Fruit fly (Drosophila melanogaster) whole organism, embryonic: Measurements from ENCODE around the gene ph-p.

Experiments
- ATbp ChIP-seq: fragments of 200-800 bp; sonication (Bioruptor generic); optimal IDR thresholded peaks from 2 replicates; lab custom pipeline; 2017; ENCODE audit warnings: missing biosample characterization, mild to moderate bottlenecking, missing genetic modification characterization, missing genetic modification reagents
- Aef1 ChIP-seq: fragments of 200-800 bp; sonication (Bioruptor generic); IDR thresholded peaks from 3 replicates; pipeline ENCODE4 v1.3.6; 2022; ENCODE audit warnings: missing biosample characterization, missing genetic modification characterization
- Atf3 ChIP-seq: fragments of 200-800 bp; sonication (Bioruptor generic); optimal IDR thresholded peaks from 3 replicates; lab custom pipeline; 2016; ENCODE audit warnings: missing biosample characterization, missing genetic modification characterization
- Atf6 ChIP-seq: fragments of 200-800 bp; sonication (Bioruptor generic); IDR thresholded peaks from 2 replicates; pipeline ENCODE4 v1.3.6; 2022; ENCODE audit warnings: missing biosample characterization, missing genetic modification characterization
- Awh ChIP-seq: fragments of 200-800 bp; sonication (Bioruptor generic); IDR thresholded peaks from 2 replicates; pipeline ENCODE4, ENCODE4 v1.3.6; 2022; ENCODE audit warnings: missing biosample characterization, missing genetic modification characterization
- B-H2 ChIP-seq: fragments of 200-800 bp; sonication (Bioruptor generic); optimal IDR thresholded peaks from 2 replicates; lab custom pipeline; 2018; ENCODE audit warnings: missing biosample characterization, mild to moderate bottlenecking, missing genetic modification characterization
- Bteb2 ChIP-seq: fragments of 200-800 bp; sonication (Bioruptor generic); optimal IDR thresholded peaks from 2 replicates; lab custom pipeline; 2016; ENCODE audit warnings: missing biosample characterization, missing genetic modification characterization
- CG10209 ChIP-seq: fragments of 200-800 bp; sonication (Bioruptor generic); optimal IDR thresholded peaks from 3 replicates; lab custom pipeline; 2017; ENCODE audit warnings: missing biosample characterization, mild to moderate bottlenecking, missing genetic modification characterization, missing genetic modification reagents
- CG10274 ChIP-seq: fragments of 200-800 bp; sonication (Bioruptor generic); optimal IDR thresholded peaks from 3 replicates; lab custom pipeline; 2017; ENCODE audit warnings: missing biosample characterization, mild to moderate bottlenecking, missing genetic modification characterization
- CG10565 ChIP-seq: fragments of 200-800 bp; sonication (Bioruptor generic); optimal IDR thresholded peaks from 3 replicates; lab custom pipeline; 2016; ENCODE audit warnings: missing biosample characterization, mild to moderate bottlenecking, missing genetic modification characterization
- CG11398 ChIP-seq: fragments of 200-800 bp; sonication (Bioruptor generic); optimal IDR thresholded peaks from 2 replicates; lab custom pipeline; 2016; ENCODE audit warnings: missing biosample characterization, missing genetic modification characterization
- CG11504 ChIP-seq: fragments of 200-800 bp; sonication (Bioruptor generic); optimal IDR thresholded peaks from 3 replicates; lab custom pipeline; 2019; ENCODE audit warnings: missing biosample characterization, mild to moderate bottlenecking, missing genetic modification characterization, moderate library complexity
- CG11695 ChIP-seq: fragments of 200-800 bp; sonication (Bioruptor generic); IDR thresholded peaks from 3 replicates; pipeline ENCODE4 v1.3.6; 2022; ENCODE audit warnings: missing biosample characterization, missing genetic modification characterization
- CG13894 ChIP-seq: fragments of 200-800 bp; sonication (Bioruptor generic); optimal IDR thresholded peaks from 3 replicates; lab custom pipeline; 2018; ENCODE audit warnings: missing biosample characterization, mild to moderate bottlenecking, missing genetic modification characterization, moderate library complexity
- CG14860 ChIP-seq: fragments of 200-800 bp; sonication (Bioruptor generic); IDR thresholded peaks from 3 replicates; pipeline ENCODE4 v1.3.6; 2022; ENCODE audit warnings: missing biosample characterization, missing genetic modification characterization; ENCODE audit not compliant: partially characterized antibody
- CG1647 ChIP-seq: fragments of 200-800 bp; sonication (Bioruptor generic); optimal IDR thresholded peaks from 3 replicates; lab custom pipeline; 2016; ENCODE audit warnings: missing biosample characterization, missing genetic modification characterization
- CG16863 ChIP-seq: fragments of 200-800 bp; sonication (Bioruptor generic); optimal IDR thresholded peaks from 3 replicates; lab custom pipeline; 2016; ENCODE audit warnings: missing biosample characterization, missing genetic modification characterization
- CG17829 ChIP-seq: fragments of 200-800 bp; optimal IDR thresholded peaks from 2 replicates; lab custom pipeline; 2019; ENCODE audit warnings: missing biosample characterization, mild to moderate bottlenecking, missing genetic modification characterization, moderate library complexity
- CG2116 ChIP-seq: fragments of 200-800 bp; sonication (Bioruptor generic); optimal IDR thresholded peaks from 3 replicates; lab custom pipeline; 2018; ENCODE audit warnings: missing biosample characterization, mild to moderate bottlenecking, missing genetic modification characterization
- CG2120 ChIP-seq: fragments of 200-800 bp; sonication (Bioruptor generic); optimal IDR thresholded peaks from 3 replicates; lab custom pipeline; 2016; ENCODE audit warnings: missing biosample characterization, missing genetic modification characterization
- CG32772 ChIP-seq: fragments of 200-800 bp; sonication (Bioruptor generic); IDR thresholded peaks from 2 replicates; pipeline ENCODE4 v1.3.6; 2022; ENCODE audit warnings: missing biosample characterization, missing genetic modification characterization
- CG3995 ChIP-seq: fragments of 200-800 bp; sonication (Bioruptor generic); optimal IDR thresholded peaks from 3 replicates; lab custom pipeline; 2016; ENCODE audit warnings: missing biosample characterization, missing genetic modification characterization
- CG4404 ChIP-seq: fragments of 200-800 bp; sonication (Bioruptor generic); IDR thresholded peaks from 2 replicates; pipeline ENCODE4 v1.3.6; 2022; ENCODE audit warnings: missing biosample characterization, missing genetic modification characterization
- CG6654 ChIP-seq: fragments of 200-800 bp; sonication (Bioruptor generic); optimal IDR thresholded peaks from 2 replicates; lab custom pipeline; 2017; ENCODE audit warnings: missing biosample characterization, mild to moderate bottlenecking, missing genetic modification characterization
- CG8765 ChIP-seq: fragments of 200-800 bp; sonication (Bioruptor generic); IDR thresholded peaks from 2 replicates; pipeline ENCODE4 v1.3.6; 2022; ENCODE audit warnings: missing biosample characterization, missing genetic modification characterization
- Fer2 ChIP-seq: fragments of 200-800 bp; sonication (Bioruptor generic); optimal IDR thresholded peaks from 2 replicates; lab custom pipeline; 2018; ENCODE audit warnings: missing biosample characterization, mild to moderate bottlenecking, missing genetic modification characterization, moderate library complexity
- HHEX ChIP-seq: fragments of 200-800 bp; sonication (Bioruptor generic); optimal IDR thresholded peaks from 3 replicates; lab custom pipeline; 2017; ENCODE audit warnings: missing biosample characterization, mild to moderate bottlenecking, missing genetic modification characterization, missing genetic modification reagents
- Mad ChIP-seq: fragments of 200-800 bp; sonication (Bioruptor generic); optimal IDR thresholded peaks from 2 replicates; lab custom pipeline; 2016; ENCODE audit warnings: missing biosample characterization, missing genetic modification characterization
- Med ChIP-seq: fragments of 200-800 bp; sonication (Bioruptor generic); peaks from one replicate; lab custom pipeline; 2016; ENCODE audit warnings: missing biosample characterization, missing genetic modification characterization, mild to moderate bottlenecking, inconsistent platforms, moderate library complexity
- Myb ChIP-seq: fragments of 200-800 bp; sonication (Bioruptor generic); optimal IDR thresholded peaks from 2 replicates; lab custom pipeline; 2016; ENCODE audit warnings: missing biosample characterization, missing genetic modification characterization
- Scr ChIP-seq: fragments of 200-800 bp; sonication (Bioruptor generic); IDR thresholded peaks from 2 replicates; pipeline ENCODE4 v1.3.6; 2022; ENCODE audit warnings: missing biosample characterization, missing genetic modification characterization; ENCODE audit not compliant: partially characterized antibody
- Sox100B ChIP-seq: fragments of 200-800 bp; sonication (Bioruptor generic); optimal IDR thresholded peaks from 3 replicates; lab custom pipeline; 2018; ENCODE audit warnings: missing biosample characterization, mild to moderate bottlenecking, missing genetic modification characterization
- Sry-β ChIP-seq: fragments of 200-800 bp; sonication (Bioruptor generic); optimal IDR thresholded peaks from 2 replicates; lab custom pipeline; 2018; ENCODE audit warnings: missing biosample characterization, mild to moderate bottlenecking, missing genetic modification characterization, moderate library complexity
- amos ChIP-seq: fragments of 200-800 bp; sonication (Bioruptor generic); IDR thresholded peaks from 2 replicates; pipeline ENCODE4 v1.3.6; 2022; ENCODE audit warnings: missing biosample characterization, missing genetic modification characterization; ENCODE audit not compliant: partially characterized antibody
- cad ChIP-seq: fragments of >200 bp; optimal IDR thresholded peaks from 2 replicates; lab custom pipeline; 2017; ENCODE audit warnings: missing biosample characterization, missing genetic modification characterization
- chm ChIP-seq: fragments of 200-800 bp; sonication (Bioruptor generic); IDR thresholded peaks from 2 replicates; pipeline ENCODE4 v1.3.6; 2022; ENCODE audit warnings: missing biosample characterization, missing genetic modification characterization
- dm ChIP-seq: fragments of 200-800 bp; sonication (Bioruptor generic); optimal IDR thresholded peaks from 3 replicates; lab custom pipeline; 2016; ENCODE audit warnings: missing biosample characterization, missing genetic modification characterization
- ftz-f1 ChIP-seq: fragments of 200-800 bp; sonication (Bioruptor generic); optimal IDR thresholded peaks from 2 replicates; lab custom pipeline; 2016; ENCODE audit warnings: missing biosample characterization, missing genetic modification characterization
- gro ChIP-seq: fragments of 200-800 bp; sonication (Bioruptor generic); optimal IDR thresholded peaks from 2 replicates; lab custom pipeline; 2016; ENCODE audit warnings: missing biosample characterization, missing genetic modification characterization
- hkb ChIP-seq, 2 experiments: fragments of 200-800 bp in 1 of 2; fragments of >200 bp in 1 of 2; sonication (Bioruptor generic) in 1 of 2; IDR thresholded peaks in 1 of 2; optimal IDR thresholded peaks in 1 of 2; 2 replicates each; pipeline versions ENCODE4 v1.3.6 to Lab custom; 2017 to 2022; ENCODE audit warnings: missing biosample characterization in 1 of 2, missing genetic modification characterization in 1 of 2
- insv ChIP-seq, 2 experiments: fragments of 200-800 bp; sonication (Bioruptor generic); optimal IDR thresholded peaks; 3 replicates each; lab custom pipeline; 2016 to 2018; ENCODE audit warnings: missing biosample characterization in 2 of 2, missing genetic modification characterization in 2 of 2
- nerfin-2 ChIP-seq: fragments of 200-800 bp; sonication (Bioruptor generic); IDR thresholded peaks from 2 replicates; pipeline ENCODE4 v1.3.6; 2022; ENCODE audit warnings: missing biosample characterization, missing genetic modification characterization; ENCODE audit not compliant: partially characterized antibody
- pan ChIP-seq, 4 experiments: fragments of >200 bp in 3 of 4; fragments of 200-800 bp in 1 of 4; sonication (Bioruptor generic) in 1 of 4; optimal IDR thresholded peaks in 3 of 4; IDR thresholded peaks in 1 of 4; 2 replicates each; pipeline versions ENCODE4 v1.3.6 to Lab custom; 2017 to 2022; ENCODE audit warnings: missing biosample characterization in 2 of 4, missing genetic modification characterization in 2 of 4, mixed read lengths in 1 of 4
- salm ChIP-seq: fragments of 200-800 bp; sonication (Bioruptor generic); optimal IDR thresholded peaks from 2 replicates; lab custom pipeline; 2018; ENCODE audit warnings: missing biosample characterization, mild to moderate bottlenecking, missing genetic modification characterization
- sisA ChIP-seq: fragments of 200-800 bp; sonication (Bioruptor generic); IDR thresholded peaks from 2 replicates; pipeline ENCODE4 v1.3.6; 2022; ENCODE audit warnings: missing biosample characterization, missing genetic modification characterization
- stwl ChIP-seq: fragments of 200-800 bp; sonication (Bioruptor generic); optimal IDR thresholded peaks from 3 replicates; lab custom pipeline; 2018; ENCODE audit warnings: missing biosample characterization, mild to moderate bottlenecking, missing genetic modification characterization, moderate library complexity
- sug ChIP-seq: fragments of 200-800 bp; optimal IDR thresholded peaks from 2 replicates; lab custom pipeline; 2019; ENCODE audit warnings: missing biosample characterization, mild to moderate bottlenecking, missing genetic modification characterization, moderate library complexity
- tin ChIP-seq: fragments of 200-800 bp; sonication (Bioruptor generic); optimal IDR thresholded peaks from 3 replicates; lab custom pipeline; 2016; ENCODE audit warnings: missing biosample characterization, missing genetic modification characterization
- usp ChIP-seq: fragments of >200 bp; optimal IDR thresholded peaks from 2 replicates; lab custom pipeline; 2017; ENCODE audit warnings: missing biosample characterization, missing genetic modification characterization
- wek ChIP-seq: fragments of 200-800 bp; sonication (Bioruptor generic); optimal IDR thresholded peaks from 3 replicates; lab custom pipeline; 2018; ENCODE audit warnings: missing biosample characterization, mild to moderate bottlenecking, missing genetic modification characterization, moderate library complexity

ph-p gene

DNA sequence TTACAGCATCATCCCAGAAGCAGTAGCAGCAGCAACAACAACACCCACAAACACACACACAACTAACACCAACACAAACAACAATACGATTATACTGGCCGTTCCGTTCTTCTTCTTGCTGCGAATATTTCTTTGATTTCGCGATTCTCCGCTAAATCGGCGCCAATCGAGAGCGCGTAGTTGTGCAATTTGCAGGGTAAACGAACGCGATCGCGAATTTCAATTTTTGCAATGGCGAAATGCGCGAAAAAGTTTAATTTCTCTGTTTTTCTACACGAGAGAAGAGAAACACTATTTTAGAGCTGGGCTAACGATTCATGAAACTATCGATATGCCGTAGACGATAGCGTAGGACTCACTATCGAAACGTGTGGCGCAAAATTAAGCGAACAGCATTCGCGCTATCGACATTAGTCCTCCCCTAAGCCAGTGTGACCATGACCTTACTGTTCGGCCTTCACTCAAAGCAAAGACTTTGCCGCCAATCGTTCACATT lies 20.5 kb upstream of the ph-p start, which contains the start of gene wapl (continued):
- TF ChIP-seq CG2116 (peak; percentile 86), CG14860 (GFP tag; lab: Robert Waterston, UW) (peak; percentile 87), wek (GFP tag; lab: Kevin White, UChicago) (no peak), Med (GFP tag; lab: Kevin White, UChicago) (peak; percentile 92), CG11398 (no peak), Sry-β (no peak), Scr (GFP tag; lab: Robert Waterston, UW) (peak; percentile 94), CG17829 (tag; lab: Kevin White, UChicago) (peak; percentile 14), usp (no peak), CG13894 (tag; lab: Kevin White, UChicago) (peak; percentile 8), amos (GFP tag; lab: Robert Waterston, UW) (peak; percentile 97), hkb (optimal IDR thresholded peaks at IDR 0.05; lab: Kevin White, UChicago) (no peak), hkb (GFP tag; IDR thresholded peaks at IDR 0.05; lab: Robert Waterston, UW) (no peak), CG10209 (GFP tag; lab: Kevin White, UChicago) (no peak), CG11504 (tag; lab: Kevin White, UChicago) (no peak), B-H2 (GFP tag; lab: Kevin White, UChicago) (peak; percentile 19), Atf6 (no peak), tin (GFP tag; lab: Kevin White, UChicago) (peak; percentile 8), insv (GFP tag; optimal IDR thresholded peaks at IDR 0.05; lab: Kevin White, UChicago) (no peak), Myb (peak; percentile 67), stwl (tag; lab: Kevin White, UChicago) (peak; percentile 61), CG32772 (GFP tag; lab: Robert Waterston, UW) (no peak), CG16863 (no peak), nerfin-2 (peak; percentile 87), sisA (0 out of 2 replicates have a peak, but pooled peaks have one; percentile 8), CG10565 (GFP tag; lab: Kevin White, UChicago) (no peak), gro (GFP tag; lab: Kevin White, UChicago) (peak; percentile 77), ATbp (GFP tag; lab: Kevin White, UChicago) (no peak), CG6654 (GFP tag; lab: Kevin White, UChicago) (no peak), Mad (GFP tag; lab: Kevin White, UChicago) (peak; percentile 16), ftz-f1 (GFP tag; lab: Kevin White, UChicago) (peak; percentile 98), CG4404 (GFP tag; lab: Robert Waterston, UW) (no peak), CG3995 (GFP tag; lab: Kevin White, UChicago) (peak; percentile 58), pan (optimal IDR thresholded peaks at IDR 0.05; lab: Kevin White, UChicago) (no peak), pan (GFP tag; optimal IDR thresholded peaks at IDR 0.05 in 1 of 2, IDR thresholded peaks at IDR 0.05 in 1 of 2) (no peak), chm (GFP tag; lab: Robert Waterston, UW) (no peak), Awh (GFP tag; lab: Robert Waterston, UW) (no peak), CG2120 (GFP tag; lab: Kevin White, UChicago) (peak; percentile 58), Bteb2 (GFP tag; lab: Kevin White, UChicago) (no peak), dm (GFP tag; lab: Kevin White, UChicago) (no peak), Fer2 (no peak), Aef1 (GFP tag; lab: Robert Waterston, UW) (no peak), Sox100B (no peak), CG8765 (GFP tag; lab: Robert Waterston, UW) (no peak; the same call in 1 of the 2 replicates), CG1647 (no peak), CG11695 (GFP tag; lab: Robert Waterston, UW) (0 out of 3 replicates have a peak, but pooled peaks have one; percentile 23), CG10274 (GFP tag; lab: Kevin White, UChicago) (no peak), Atf3 (no peak), salm (tag; lab: Kevin White, UChicago) (no peak), sug (tag; lab: Kevin White, UChicago) (peak; percentile 49), HHEX (no peak), cad (GFP tag; lab: Kevin White, UChicago) (no peak)
